Fruit fly (Drosophila melanogaster) whole organism, embryonic: ENCODE measurements around the gene CG34117.

Experiments
- Asciz ChIP-seq: fragments of 200-800 bp; sonication (Bioruptor generic); optimal IDR thresholded peaks from 2 replicates; lab custom pipeline; 2017; ENCODE audit warnings: missing biosample characterization, mild to moderate bottlenecking, missing genetic modification characterization, missing genetic modification reagents
- Bdp1 ChIP-seq: fragments of 200-800 bp; sonication (Bioruptor generic); optimal IDR thresholded peaks from 3 replicates; lab custom pipeline; 2016; ENCODE audit warnings: missing biosample characterization, missing genetic modification characterization
- CG10209 ChIP-seq: fragments of 200-800 bp; sonication (Bioruptor generic); optimal IDR thresholded peaks from 3 replicates; lab custom pipeline; 2017; ENCODE audit warnings: missing biosample characterization, mild to moderate bottlenecking, missing genetic modification characterization, missing genetic modification reagents
- CG1024 ChIP-seq: fragments of 200-800 bp; sonication (Bioruptor generic); IDR thresholded peaks from 2 replicates; pipeline ENCODE4 v1.3.6; 2022; ENCODE audit warnings: missing biosample characterization, missing genetic modification characterization
- CG11696 ChIP-seq: fragments of 200-800 bp; sonication (Bioruptor generic); IDR thresholded peaks from 2 replicates; pipeline ENCODE4 v1.3.6; 2022; ENCODE audit warnings: missing biosample characterization, missing genetic modification characterization
- CG12236 ChIP-seq: fragments of 200-800 bp; sonication (Bioruptor generic); optimal IDR thresholded peaks from 2 replicates; lab custom pipeline; 2016; ENCODE audit warnings: missing biosample characterization, missing genetic modification characterization
- CG14710 ChIP-seq: fragments of 200-800 bp; sonication (Bioruptor generic); optimal IDR thresholded peaks from 3 replicates; lab custom pipeline; 2019; ENCODE audit warnings: missing biosample characterization, mild to moderate bottlenecking, missing genetic modification characterization, moderate library complexity
- CG1602 ChIP-seq: fragments of 200-800 bp; sonication (Bioruptor generic); optimal IDR thresholded peaks from 3 replicates; lab custom pipeline; 2016; ENCODE audit warnings: missing biosample characterization, missing genetic modification characterization
- CG17359 ChIP-seq: fragments of 200-800 bp; sonication (Bioruptor generic); optimal IDR thresholded peaks from 3 replicates; lab custom pipeline; 2018; ENCODE audit warnings: missing biosample characterization, mild to moderate bottlenecking, missing genetic modification characterization, moderate library complexity
- CG17385 ChIP-seq: fragments of 200-800 bp; sonication (Bioruptor generic); optimal IDR thresholded peaks from 3 replicates; lab custom pipeline; 2018; ENCODE audit warnings: missing biosample characterization, mild to moderate bottlenecking, missing genetic modification characterization
- CG18262 ChIP-seq: fragments of 200-800 bp; optimal IDR thresholded peaks from 3 replicates; lab custom pipeline; 2019; ENCODE audit warnings: missing biosample characterization, mild to moderate bottlenecking, missing genetic modification characterization, moderate library complexity
- CG18599 ChIP-seq: fragments of 200-800 bp; sonication (Bioruptor generic); optimal IDR thresholded peaks from 3 replicates; lab custom pipeline; 2017; ENCODE audit warnings: missing biosample characterization, missing genetic modification characterization, mild to moderate bottlenecking, moderate library complexity, missing genetic modification reagents
- CG31441 ChIP-seq: fragments of 200-800 bp; sonication (Bioruptor generic); IDR thresholded peaks from 2 replicates; pipeline ENCODE4 v1.3.6; 2022; ENCODE audit warnings: missing biosample characterization, missing genetic modification characterization
- CG32772 ChIP-seq: fragments of 200-800 bp; sonication (Bioruptor generic); IDR thresholded peaks from 2 replicates; pipeline ENCODE4 v1.3.6; 2022; ENCODE audit warnings: missing biosample characterization, missing genetic modification characterization
- CG43689 ChIP-seq: fragments of 200-800 bp; sonication (Bioruptor generic); IDR thresholded peaks from 2 replicates; pipeline ENCODE4 v1.3.6; 2022; ENCODE audit warnings: missing biosample characterization, missing genetic modification characterization
- CG6654 ChIP-seq: fragments of 200-800 bp; sonication (Bioruptor generic); optimal IDR thresholded peaks from 2 replicates; lab custom pipeline; 2017; ENCODE audit warnings: missing biosample characterization, mild to moderate bottlenecking, missing genetic modification characterization
- CG7928 ChIP-seq: fragments of 200-800 bp; sonication (Bioruptor generic); optimal IDR thresholded peaks from 2 replicates; lab custom pipeline; 2017; ENCODE audit warnings: missing biosample characterization, mild to moderate bottlenecking, missing genetic modification characterization
- CG9797 ChIP-seq: fragments of 200-800 bp; sonication (Bioruptor generic); optimal IDR thresholded peaks from 3 replicates; lab custom pipeline; 2018; ENCODE audit warnings: missing biosample characterization, mild to moderate bottlenecking, missing genetic modification characterization
- Dp ChIP-seq: fragments of 200-800 bp; sonication (Bioruptor generic); optimal IDR thresholded peaks from 2 replicates; lab custom pipeline; 2018; ENCODE audit warnings: missing biosample characterization, mild to moderate bottlenecking, missing genetic modification characterization, moderate library complexity
- Drgx ChIP-seq: fragments of 200-800 bp; sonication (Bioruptor generic); IDR thresholded peaks from 2 replicates; pipeline ENCODE4 v1.3.6; 2022; ENCODE audit warnings: missing biosample characterization, missing genetic modification characterization
- Elba2 ChIP-seq: fragments of 200-800 bp; sonication (Bioruptor generic); optimal IDR thresholded peaks from 3 replicates; lab custom pipeline; 2016; ENCODE audit warnings: missing biosample characterization, missing genetic modification characterization
- H15 ChIP-seq: fragments of 200-800 bp; sonication (Bioruptor generic); IDR thresholded peaks from 3 replicates; pipeline ENCODE4 v1.3.6; 2022; ENCODE audit warnings: missing biosample characterization, missing genetic modification characterization
- HmgD ChIP-seq: fragments of 200-800 bp; sonication (Bioruptor generic); optimal IDR thresholded peaks from 3 replicates; lab custom pipeline; 2016; ENCODE audit warnings: missing biosample characterization, missing genetic modification characterization
- Mad ChIP-seq: fragments of 200-800 bp; sonication (Bioruptor generic); optimal IDR thresholded peaks from 2 replicates; lab custom pipeline; 2016; ENCODE audit warnings: missing biosample characterization, missing genetic modification characterization
- Mes4 ChIP-seq: fragments of 200-800 bp; sonication (Bioruptor generic); optimal IDR thresholded peaks from 2 replicates; lab custom pipeline; 2016; ENCODE audit warnings: missing biosample characterization, missing genetic modification characterization
- NfI ChIP-seq: fragments of 200-800 bp; sonication (Bioruptor generic); optimal IDR thresholded peaks from 3 replicates; lab custom pipeline; 2018; ENCODE audit warnings: missing biosample characterization, mild to moderate bottlenecking, missing genetic modification characterization, moderate library complexity
- Spps ChIP-seq: fragments of 200-800 bp; sonication (Bioruptor generic); optimal IDR thresholded peaks from 2 replicates; lab custom pipeline; 2018; ENCODE audit warnings: missing biosample characterization, mild to moderate bottlenecking, missing genetic modification characterization
- ab ChIP-seq: fragments of 200-800 bp; sonication (Bioruptor generic); optimal IDR thresholded peaks from 2 replicates; lab custom pipeline; 2016; ENCODE audit warnings: missing biosample characterization, missing genetic modification characterization
- bab2 ChIP-seq: fragments of 200-800 bp; sonication (Bioruptor generic); optimal IDR thresholded peaks from 2 replicates; lab custom pipeline; 2016; ENCODE audit warnings: missing biosample characterization, missing genetic modification characterization
- bbx ChIP-seq: fragments of 200-800 bp; sonication (Bioruptor generic); IDR thresholded peaks from 2 replicates; pipeline ENCODE4 v1.3.6; 2022; ENCODE audit warnings: missing biosample characterization, missing genetic modification characterization; ENCODE audit not compliant: partially characterized antibody
- bowl ChIP-seq: fragments of 200-800 bp; sonication (Bioruptor generic); IDR thresholded peaks from 2 replicates; pipeline ENCODE4 v1.3.6; 2022; ENCODE audit warnings: missing biosample characterization, missing genetic modification characterization
- cg ChIP-seq: fragments of 200-800 bp; sonication (Bioruptor generic); optimal IDR thresholded peaks from 3 replicates; lab custom pipeline; 2019; ENCODE audit warnings: missing biosample characterization, mild to moderate bottlenecking, missing genetic modification characterization, moderate library complexity
- dan ChIP-seq: fragments of 200-800 bp; sonication (Bioruptor generic); IDR thresholded peaks from 2 replicates; pipeline ENCODE4 v1.3.6; 2022; ENCODE audit warnings: missing biosample characterization, missing genetic modification characterization
- ems ChIP-seq: fragments of 200-800 bp; sonication (Bioruptor generic); optimal IDR thresholded peaks from 3 replicates; lab custom pipeline; 2016; ENCODE audit warnings: missing biosample characterization, missing genetic modification characterization
- eve ChIP-seq, 2 experiments: fragments of >200 bp; optimal IDR thresholded peaks; 2 replicates each; lab custom pipeline; 2017; ENCODE audit warnings: missing biosample characterization in 2 of 2, missing genetic modification characterization in 2 of 2
- ewg ChIP-seq: fragments of 200-800 bp; sonication (Bioruptor generic); optimal IDR thresholded peaks from 3 replicates; lab custom pipeline; 2017; ENCODE audit warnings: mild to moderate bottlenecking, missing biosample characterization, missing genetic modification reagents, missing genetic modification characterization
- gcm2 ChIP-seq: fragments of 200-800 bp; sonication (Bioruptor generic); optimal IDR thresholded peaks from 2 replicates; lab custom pipeline; 2016; ENCODE audit warnings: missing biosample characterization, missing genetic modification characterization
- grn ChIP-seq: fragments of 200-800 bp; sonication (Bioruptor generic); optimal IDR thresholded peaks from 3 replicates; lab custom pipeline; 2017; ENCODE audit warnings: missing biosample characterization, missing genetic modification characterization
- gro ChIP-seq: fragments of 200-800 bp; sonication (Bioruptor generic); optimal IDR thresholded peaks from 2 replicates; lab custom pipeline; 2016; ENCODE audit warnings: missing biosample characterization, missing genetic modification characterization
- her ChIP-seq: fragments of 200-800 bp; sonication (Bioruptor generic); optimal IDR thresholded peaks from 2 replicates; lab custom pipeline; 2016; ENCODE audit warnings: missing biosample characterization, missing genetic modification characterization
- kni ChIP-seq: fragments of 200-800 bp; sonication (Bioruptor generic); optimal IDR thresholded peaks from 3 replicates; lab custom pipeline; 2017; ENCODE audit warnings: mild to moderate bottlenecking, missing biosample characterization, missing genetic modification reagents, missing genetic modification characterization
- lab ChIP-seq: fragments of 200-800 bp; sonication (Bioruptor generic); optimal IDR thresholded peaks from 3 replicates; lab custom pipeline; 2017; ENCODE audit warnings: missing biosample characterization, missing genetic modification characterization, mild to moderate bottlenecking, moderate library complexity, missing genetic modification reagents
- maf-S ChIP-seq: fragments of 200-800 bp; sonication (Bioruptor generic); optimal IDR thresholded peaks from 2 replicates; lab custom pipeline; 2016; ENCODE audit warnings: missing biosample characterization, missing genetic modification characterization
- otp ChIP-seq: fragments of 200-800 bp; sonication (Bioruptor generic); IDR thresholded peaks from 3 replicates; pipeline ENCODE4, ENCODE4 v1.3.6; 2022; ENCODE audit warnings: missing biosample characterization, missing genetic modification characterization
- prd ChIP-seq, 3 experiments: fragments of >200 bp in 2 of 3; fragments of 200-800 bp in 1 of 3; sonication (Bioruptor generic) in 1 of 3; optimal IDR thresholded peaks in 2 of 3; IDR thresholded peaks in 1 of 3; 2 replicates in 2 of 3; 3 replicates in 1 of 3; pipeline versions ENCODE4 v1.3.6 to Lab custom; 2017 to 2022; ENCODE audit warnings: missing biosample characterization in 1 of 3, missing genetic modification characterization in 1 of 3
- ro ChIP-seq: fragments of 200-800 bp; sonication (Bioruptor generic); IDR thresholded peaks from 2 replicates; pipeline ENCODE4 v1.3.6; 2022; ENCODE audit warnings: missing biosample characterization, missing genetic modification characterization
- sens-2 ChIP-seq: fragments of 200-800 bp; sonication (Bioruptor generic); IDR thresholded peaks from 2 replicates; pipeline ENCODE4 v1.3.6; 2022; ENCODE audit warnings: missing biosample characterization, missing genetic modification characterization
- sqz ChIP-seq: fragments of 200-800 bp; sonication (Bioruptor generic); optimal IDR thresholded peaks from 3 replicates; lab custom pipeline; 2018; ENCODE audit warnings: missing biosample characterization, mild to moderate bottlenecking, missing genetic modification characterization
- ssp ChIP-seq: fragments of 200-800 bp; sonication (Bioruptor generic); IDR thresholded peaks from 2 replicates; pipeline ENCODE4 v1.3.6; 2022; ENCODE audit warnings: missing biosample characterization, missing genetic modification characterization
- sug ChIP-seq: fragments of 200-800 bp; optimal IDR thresholded peaks from 2 replicates; lab custom pipeline; 2019; ENCODE audit warnings: missing biosample characterization, mild to moderate bottlenecking, missing genetic modification characterization, moderate library complexity
- yki ChIP-seq: fragments of >200 bp; optimal IDR thresholded peaks from 3 replicates; lab custom pipeline; 2018

Gene CG34117

DNA sequence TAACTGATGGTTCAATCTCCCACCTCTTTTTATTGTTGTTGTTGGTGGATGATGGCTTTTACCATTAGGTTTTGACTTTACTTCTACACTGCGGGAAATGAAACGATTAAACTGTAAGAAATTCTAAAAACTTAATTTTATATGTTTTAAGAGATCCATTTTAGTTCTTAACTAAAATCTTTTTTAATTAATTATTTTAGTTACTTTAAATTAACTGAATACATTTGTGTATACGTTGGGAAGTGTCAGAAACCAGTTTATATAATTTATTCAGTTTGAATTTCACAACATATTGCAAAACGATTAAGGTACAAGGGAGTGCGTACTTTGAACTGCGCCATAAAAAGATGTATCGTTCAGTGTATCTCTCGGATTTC is 46.6 kb downstream of the CG34117 start (continued):
- TF ChIP-seq cg (GFP tag; lab: Kevin White, UChicago) (no peak), H15 (GFP tag; lab: Robert Waterston, UW) (no peak), prd (optimal IDR thresholded peaks at IDR 0.05; lab: Kevin White, UChicago) (no peak), prd (GFP tag; IDR thresholded peaks at IDR 0.05; lab: Robert Waterston, UW) (no peak), gcm2 (GFP tag; lab: Kevin White, UChicago) (no peak), bowl (GFP tag; lab: Robert Waterston, UW) (no peak), CG18262 (tag; lab: Kevin White, UChicago) (peak; percentile 95), CG17385 (peak; percentile 84), ab (no peak), ewg (peak; percentile 59), CG17359 (tag; lab: Kevin White, UChicago) (peak; percentile 91), ssp (no peak), CG1024 (GFP tag; lab: Robert Waterston, UW) (no peak), ems (GFP tag; lab: Kevin White, UChicago) (peak; percentile 67), CG9797 (GFP tag; lab: Kevin White, UChicago) (no peak), sqz (GFP tag; lab: Kevin White, UChicago) (peak; percentile 24), Bdp1 (GFP tag; lab: Kevin White, UChicago) (no peak), bab2 (GFP tag; lab: Kevin White, UChicago) (peak; percentile 42), Dp (GFP tag; lab: Kevin White, UChicago) (no peak), HmgD (GFP tag; lab: Kevin White, UChicago) (no peak), maf-S (GFP tag; lab: Kevin White, UChicago) (peak; percentile 13), CG6654 (peak; percentile 63), Elba2 (GFP tag; lab: Kevin White, UChicago) (no peak), lab (GFP tag; lab: Kevin White, UChicago) (peak; percentile 91), ro (no peak), Asciz (GFP tag; lab: Kevin White, UChicago) (peak; percentile 93), CG14710 (tag; lab: Kevin White, UChicago) (peak; percentile 92), CG1602 (GFP tag; lab: Kevin White, UChicago) (peak; percentile 79)

dm6 chr3R:9352595-9353275 is 47.1 kb downstream of the CG34117 start:
- TF ChIP-seq yki (lab: Kevin White, UChicago) = peak; percentile 55
- no peak for TF ChIP-seq CG32772 (GFP tag; lab: Robert Waterston, UW)
- TF ChIP-seq Mes4 (GFP tag; lab: Kevin White, UChicago) = no peak
- no peak for TF ChIP-seq CG12236 (GFP tag; lab: Kevin White, UChicago)
- TF ChIP-seq otp (GFP tag; lab: Robert Waterston, UW) = no peak
- TF ChIP-seq grn (GFP tag; lab: Kevin White, UChicago) = no peak
- TF ChIP-seq gro (GFP tag; lab: Kevin White, UChicago) = no peak
- TF ChIP-seq Mad (GFP tag; lab: Kevin White, UChicago) = no peak
- no peak for TF ChIP-seq Drgx (GFP tag; lab: Robert Waterston, UW)
- TF ChIP-seq sens-2 (GFP tag; lab: Robert Waterston, UW) = no peak
- no peak for TF ChIP-seq CG17359 (tag; lab: Kevin White, UChicago)
- no peak for TF ChIP-seq bbx (GFP tag; lab: Robert Waterston, UW)
- peak in 1 of 2 experiments; percentile 63 for TF ChIP-seq eve (GFP tag; optimal IDR thresholded peaks at IDR 0.05; lab: Kevin White, UChicago)
- no peak for TF ChIP-seq CG31441
- TF ChIP-seq sqz (GFP tag; lab: Kevin White, UChicago) = peak; percentile 85
- TF ChIP-seq CG7928 (GFP tag; lab: Kevin White, UChicago) = no peak
- TF ChIP-seq sug = peak; percentile 87
- TF ChIP-seq Spps = no peak
- no peak for TF ChIP-seq CG18599 (GFP tag; lab: Kevin White, UChicago)
- TF ChIP-seq CG10209 (GFP tag; lab: Kevin White, UChicago) = no peak
- no peak for TF ChIP-seq CG43689
- no peak for TF ChIP-seq CG11696
- TF ChIP-seq NfI = no peak
- no peak for TF ChIP-seq dan (GFP tag; lab: Robert Waterston, UW)
- peak; percentile 97 for TF ChIP-seq kni (GFP tag; lab: Kevin White, UChicago)
- no peak for TF ChIP-seq CG1602 (GFP tag; lab: Kevin White, UChicago)
- TF ChIP-seq her (GFP tag; lab: Kevin White, UChicago) = no peak
